Worm (Caenorhabditis elegans) whole organism, late embryonic: ENCODE measurements around the gene F17C11.13.

Experiments
- C08G9.2 ChIP-seq: sonication (generic microtip); optimal IDR thresholded peaks from 2 replicates; lab custom pipeline; 2016; ENCODE audit warnings: mild to moderate bottlenecking, missing genetic modification characterization, moderate library complexity, missing compliant biosample characterization
- F13H6.1 ChIP-seq: sonication (generic microtip); optimal IDR thresholded peaks from 2 replicates; lab custom pipeline; 2016; ENCODE audit warnings: missing genetic modification characterization, missing compliant biosample characterization
- K09A11.1 ChIP-seq: sonication (generic microtip); optimal IDR thresholded peaks from 2 replicates; lab custom pipeline; 2017; ENCODE audit warnings: antibody characterized with exemption, mild to moderate bottlenecking, missing genetic modification characterization, missing compliant biosample characterization; ENCODE audit not compliant: insufficient read depth
- Y22D7AL.16 ChIP-seq: sonication (generic microtip); optimal IDR thresholded peaks from 2 replicates; lab custom pipeline; 2016; ENCODE audit warnings: missing genetic modification characterization, missing compliant biosample characterization
- ahr-1 ChIP-seq: sonication (generic microtip); optimal IDR thresholded peaks from 2 replicates; lab custom pipeline; 2016; ENCODE audit warnings: missing genetic modification characterization, missing compliant biosample characterization
- ama-1 ChIP-seq: fragments of 150-350 bp; optimal IDR thresholded peaks from 2 replicates; lab custom pipeline; 2014
- ceh-19 ChIP-seq: fragments of 200-800 bp; sonication (Bioruptor generic); optimal IDR thresholded peaks from 2 replicates; lab custom pipeline; 2018; ENCODE audit warnings: mild to moderate bottlenecking, missing genetic modification characterization, missing compliant biosample characterization
- ceh-22 ChIP-seq: sonication (generic microtip); optimal IDR thresholded peaks from 2 replicates; lab custom pipeline; 2017; ENCODE audit warnings: missing biosample characterization, missing genetic modification characterization
- ceh-30 ChIP-seq: fragments of 150-350 bp; optimal IDR thresholded peaks from 2 replicates; lab custom pipeline; 2014; ENCODE audit warnings: missing biosample characterization, missing genetic modification characterization
- ceh-31 ChIP-seq: sonication (generic microtip); optimal IDR thresholded peaks from 2 replicates; lab custom pipeline; 2016; ENCODE audit warnings: missing genetic modification characterization, missing compliant biosample characterization
- ceh-34 ChIP-seq: sonication (generic microtip); optimal IDR thresholded peaks from 2 replicates; lab custom pipeline; 2016; ENCODE audit warnings: mild to moderate bottlenecking, missing genetic modification characterization, missing compliant biosample characterization
- ceh-48 ChIP-seq: sonication (generic microtip); optimal IDR thresholded peaks from 2 replicates; lab custom pipeline; 2016; ENCODE audit warnings: missing genetic modification characterization, inconsistent platforms, missing compliant biosample characterization
- ceh-6 ChIP-seq: fragments of 200-800 bp; sonication (Bioruptor generic); optimal IDR thresholded peaks from 2 replicates; lab custom pipeline; 2018; ENCODE audit warnings: mild to moderate bottlenecking, missing genetic modification characterization, missing compliant biosample characterization
- che-1 ChIP-seq: sonication (generic microtip); optimal IDR thresholded peaks from 2 replicates; lab custom pipeline; 2016; ENCODE audit warnings: mild to moderate bottlenecking, missing genetic modification characterization, missing compliant biosample characterization
- ets-4 ChIP-seq: sonication (generic microtip); optimal IDR thresholded peaks from 2 replicates; lab custom pipeline; 2016; ENCODE audit warnings: missing genetic modification characterization, missing compliant biosample characterization
- fax-1 ChIP-seq: sonication (generic microtip); optimal IDR thresholded peaks from 2 replicates; lab custom pipeline; 2016; ENCODE audit warnings: missing genotype, missing genetic modification characterization, missing compliant biosample characterization
- fkh-10 ChIP-seq: fragments of 150-350 bp; optimal IDR thresholded peaks from 2 replicates; lab custom pipeline; 2014; ENCODE audit warnings: missing biosample characterization, missing genetic modification reagents, missing genetic modification characterization
- gmeb-2 ChIP-seq: sonication (generic microtip); optimal IDR thresholded peaks from 2 replicates; lab custom pipeline; 2016; ENCODE audit warnings: missing genetic modification characterization, inconsistent platforms, missing compliant biosample characterization
- hlh-13 ChIP-seq: fragments of 200-800 bp; sonication (Bioruptor generic); optimal IDR thresholded peaks from 2 replicates; lab custom pipeline; 2018; ENCODE audit warnings: mild to moderate bottlenecking, missing genetic modification characterization, missing compliant biosample characterization
- hlh-15 ChIP-seq: sonication (generic microtip); optimal IDR thresholded peaks from 2 replicates; lab custom pipeline; 2016; ENCODE audit warnings: missing genetic modification characterization, missing compliant biosample characterization
- hlh-30 ChIP-seq: sonication (generic microtip); optimal IDR thresholded peaks from 2 replicates; lab custom pipeline; 2017; ENCODE audit warnings: antibody characterized with exemption, missing genetic modification characterization, missing compliant biosample characterization; ENCODE audit not compliant: insufficient read depth
- hlh-6 ChIP-seq: sonication (generic microtip); optimal IDR thresholded peaks from 2 replicates; lab custom pipeline; 2016; ENCODE audit warnings: missing genotype, missing genetic modification characterization, missing compliant biosample characterization
- hlh-8 ChIP-seq: sonication (generic microtip); optimal IDR thresholded peaks from 2 replicates; lab custom pipeline; 2016; ENCODE audit warnings: missing genotype, missing genetic modification characterization, missing compliant biosample characterization
- nfya-1 ChIP-seq: sonication (generic microtip); optimal IDR thresholded peaks from 2 replicates; lab custom pipeline; 2017; ENCODE audit warnings: missing genetic modification characterization, mild to moderate bottlenecking, missing compliant biosample characterization, antibody characterized with exemption, moderate library complexity
- npax-4 ChIP-seq: sonication (generic microtip); optimal IDR thresholded peaks from 2 replicates; lab custom pipeline; 2016; ENCODE audit warnings: missing genetic modification characterization, missing compliant biosample characterization
- odd-2 ChIP-seq: sonication (generic microtip); optimal IDR thresholded peaks from 2 replicates; lab custom pipeline; 2017; ENCODE audit warnings: antibody characterized with exemption, mild to moderate bottlenecking, missing genetic modification characterization, missing compliant biosample characterization
- pag-3 ChIP-seq: sonication (generic microtip); optimal IDR thresholded peaks from 2 replicates; lab custom pipeline; 2016; ENCODE audit warnings: missing compliant biosample characterization, missing genetic modification characterization, borderline replicate concordance
- pax-1 ChIP-seq: fragments of 150-350 bp; optimal IDR thresholded peaks from 2 replicates; lab custom pipeline; 2014; ENCODE audit warnings: missing biosample characterization, missing genetic modification characterization
- pha-4 ChIP-seq: fragments of 150-350 bp; optimal IDR thresholded peaks from 2 replicates; lab custom pipeline; 2018; ENCODE audit warnings: missing biosample characterization, missing genetic modification reagents, missing genetic modification characterization
- ref-2 ChIP-seq: sonication (generic microtip); optimal IDR thresholded peaks from 2 replicates; lab custom pipeline; 2016; ENCODE audit warnings: missing genetic modification characterization, missing compliant biosample characterization
- rnt-1 ChIP-seq: sonication (generic microtip); optimal IDR thresholded peaks from 2 replicates; lab custom pipeline; 2016; ENCODE audit warnings: missing genetic modification characterization, missing compliant biosample characterization
- sox-2 ChIP-seq: fragments of 200-800 bp; sonication (Bioruptor generic); IDR thresholded peaks from 2 replicates; pipeline ENCODE4 v1.3.6; 2022; ENCODE audit warnings: missing genetic modification reagents, missing genetic modification characterization, missing compliant biosample characterization
- sox-4 ChIP-seq: sonication (generic microtip); optimal IDR thresholded peaks from 2 replicates; lab custom pipeline; 2017; ENCODE audit warnings: mild to moderate bottlenecking, missing genetic modification characterization, inconsistent platforms, missing compliant biosample characterization
- syd-9 ChIP-seq: sonication (generic microtip); optimal IDR thresholded peaks from 2 replicates; lab custom pipeline; 2016; ENCODE audit warnings: mild to moderate bottlenecking, missing genetic modification characterization, moderate library complexity, missing compliant biosample characterization
- tbx-2 ChIP-seq: sonication (generic microtip); optimal IDR thresholded peaks from 2 replicates; lab custom pipeline; 2016; ENCODE audit warnings: missing genetic modification characterization, missing compliant biosample characterization
- tbx-7 ChIP-seq: sonication (generic microtip); optimal IDR thresholded peaks from 2 replicates; lab custom pipeline; 2016; ENCODE audit warnings: missing genotype, missing genetic modification characterization, missing compliant biosample characterization
- ttx-3 ChIP-seq: sonication (generic microtip); optimal IDR thresholded peaks from 2 replicates; lab custom pipeline; 2016; ENCODE audit warnings: missing genetic modification reagents, missing genetic modification characterization, missing compliant biosample characterization
- unc-42 ChIP-seq: sonication (generic microtip); optimal IDR thresholded peaks from 2 replicates; lab custom pipeline; 2016; ENCODE audit warnings: missing genotype, missing genetic modification characterization, missing compliant biosample characterization
- unc-86 ChIP-seq: sonication (generic microtip); optimal IDR thresholded peaks from 2 replicates; lab custom pipeline; 2016; ENCODE audit warnings: missing genetic modification characterization, missing compliant biosample characterization
- ztf-16 ChIP-seq: sonication (generic microtip); optimal IDR thresholded peaks from 2 replicates; lab custom pipeline; 2017; ENCODE audit warnings: missing genetic modification characterization, missing compliant biosample characterization

Gene F17C11.13

DNA sequence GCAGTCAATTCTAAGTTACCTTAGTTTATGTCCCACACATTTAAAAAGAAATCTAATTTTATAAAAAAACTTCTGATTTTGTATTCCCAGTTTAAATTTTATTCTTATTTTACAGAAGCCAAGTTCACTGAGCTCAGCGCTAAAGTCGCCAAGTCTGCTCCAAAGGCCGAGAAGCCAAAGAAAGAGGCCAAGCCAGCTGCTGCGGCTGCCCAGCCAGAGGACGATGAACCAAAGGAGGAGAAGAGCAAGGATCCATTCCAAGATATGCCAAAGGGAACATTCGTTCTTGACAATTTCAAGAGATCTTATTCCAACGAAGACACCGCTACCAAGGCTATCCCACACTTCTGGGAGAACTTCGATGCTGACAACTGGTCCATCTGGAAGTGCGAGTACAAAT, 11.2 kb downstream of the F17C11.13 start:
- TF ChIP-seq ref-2 (tag; lab: Kevin White, UChicago) (no peak), ceh-6 (no peak), ceh-34 (tag; lab: Kevin White, UChicago) (no peak), hlh-13 (GFP tag; lab: Kevin White, UChicago) (no peak), gmeb-2 (tag; lab: Kevin White, UChicago) (no peak), ttx-3 (no peak), unc-86 (tag; lab: Kevin White, UChicago) (no peak), ets-4 (no peak), pax-1 (tag; lab: Kevin White, UChicago) (no peak), pha-4 (tag; lab: Kevin White, UChicago) (no peak), ceh-22 (tag; lab: Kevin White, UChicago) (no peak), nfya-1 (tag; lab: Kevin White, UChicago) (no peak), C08G9.2 (no peak), hlh-15 (tag; lab: Kevin White, UChicago) (no peak), ceh-30 (tag; lab: Kevin White, UChicago) (no peak), ahr-1 (tag; lab: Kevin White, UChicago) (no peak), fax-1 (tag; lab: Kevin White, UChicago) (no peak)

DNA sequence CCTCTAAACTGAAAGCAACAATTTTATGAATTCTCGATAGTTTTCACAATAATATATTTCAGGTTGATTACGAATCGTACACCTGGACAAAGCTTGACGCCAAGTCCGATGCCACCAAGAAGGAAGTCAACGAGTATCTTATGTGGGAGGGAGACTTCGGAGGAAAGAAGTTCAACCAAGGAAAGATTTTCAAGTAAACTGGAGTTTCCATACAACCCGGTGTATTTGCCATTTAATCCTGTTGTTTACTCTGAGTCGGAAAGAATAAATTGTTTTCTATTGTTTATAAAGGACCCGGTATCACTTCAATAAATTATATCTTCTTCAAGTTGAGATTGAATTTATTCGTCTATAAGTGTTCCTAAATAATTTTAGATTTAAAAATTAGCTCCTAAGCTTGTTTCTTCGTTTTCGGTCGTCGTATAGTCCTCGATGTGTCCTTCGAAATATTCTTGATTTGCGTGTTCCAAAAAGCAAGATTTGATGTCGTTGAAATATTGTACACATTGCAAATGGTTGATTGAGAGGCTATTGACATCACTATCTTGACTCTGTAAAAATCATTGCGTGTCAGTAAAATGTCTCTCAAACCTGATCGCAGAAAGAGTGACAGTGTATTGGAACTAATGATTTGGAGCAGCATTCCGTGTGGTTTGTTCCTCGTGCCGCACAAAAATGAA, 12.0 kb downstream of the F17C11.13 start:
- TF ChIP-seq tbx-2 (tag; lab: Kevin White, UChicago): no peak

DNA sequence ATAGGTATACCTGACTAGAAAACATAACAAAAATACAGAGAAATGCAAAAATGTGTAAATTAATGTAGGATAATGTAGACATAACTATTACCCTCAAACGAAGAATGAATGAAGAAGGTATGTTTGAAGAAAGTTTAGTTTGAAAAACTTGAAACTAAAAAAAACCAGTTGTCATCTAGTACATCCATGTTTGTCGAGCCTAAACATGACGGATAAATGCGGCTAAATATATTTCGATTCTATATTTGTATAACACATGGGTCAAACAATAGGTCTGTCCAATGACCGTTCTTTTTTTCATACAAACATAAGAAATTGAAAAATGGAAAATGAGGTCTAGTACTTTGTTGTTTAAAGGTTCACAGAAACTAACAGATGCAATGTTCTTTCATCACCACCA, 14.3 kb downstream of the F17C11.13 start, which contains the start of gene F17C11.22:
F17C11.22 (minus strand) TSS at position 101 of the 400 bp plus-strand sequence.
- TF ChIP-seq ceh-48 (tag; lab: Kevin White, UChicago) (no peak), K09A11.1 (tag; lab: Kevin White, UChicago) (no peak), fkh-10 (GFP tag; lab: Kevin White, UChicago) (no peak), Y22D7AL.16 (tag; lab: Kevin White, UChicago) (no peak), sox-2 (no peak), hlh-6 (no peak), ref-2 (tag; lab: Kevin White, UChicago) (no peak), hlh-13 (GFP tag; lab: Kevin White, UChicago) (no peak), ceh-31 (tag; lab: Kevin White, UChicago) (no peak), gmeb-2 (tag; lab: Kevin White, UChicago) (no peak), unc-42 (tag; lab: Kevin White, UChicago) (no peak), rnt-1 (tag; lab: Kevin White, UChicago) (no peak), hlh-30 (tag; lab: Kevin White, UChicago) (no peak)

DNA sequence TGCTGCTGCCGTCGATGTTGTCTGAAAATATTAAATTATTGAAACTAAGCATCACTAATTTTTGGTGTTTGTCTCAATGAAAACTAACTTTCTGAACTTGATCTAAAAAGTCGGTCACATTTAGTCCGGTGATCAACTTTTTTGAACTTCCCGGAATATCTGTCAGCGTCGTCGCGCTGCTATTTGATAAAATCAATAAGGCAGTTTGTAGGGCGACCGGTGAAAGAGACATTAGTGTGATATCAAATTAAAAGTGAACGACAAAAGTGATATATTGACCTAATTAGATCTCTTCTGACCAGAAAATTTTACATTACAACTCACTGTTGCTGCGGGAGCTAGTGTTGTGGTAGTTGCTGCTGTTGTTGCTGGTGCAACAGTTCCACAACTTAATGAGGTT, 15.2 kb downstream of the F17C11.13 start:
- no peak for TF ChIP-seq ceh-31 (tag; lab: Kevin White, UChicago)
- TF ChIP-seq K09A11.1 (tag; lab: Kevin White, UChicago): no peak
- TF ChIP-seq odd-2: no peak
- TF ChIP-seq che-1 (tag; lab: Kevin White, UChicago): no peak
- TF ChIP-seq ztf-16 (tag; lab: Kevin White, UChicago): no peak
- TF ChIP-seq C08G9.2: no peak
- TF ChIP-seq pag-3 (tag; lab: Kevin White, UChicago): no peak
- no peak for TF ChIP-seq tbx-7 (tag; lab: Kevin White, UChicago)
- no peak for TF ChIP-seq F13H6.1
- TF ChIP-seq ceh-19: no peak
- no peak for TF ChIP-seq fkh-10 (GFP tag; lab: Kevin White, UChicago)
- no peak for TF ChIP-seq ama-1 (lab: Kevin White, UChicago)
- no peak for TF ChIP-seq npax-4 (tag; lab: Kevin White, UChicago)
- no peak for TF ChIP-seq hlh-8
- no peak for TF ChIP-seq tbx-2 (tag; lab: Kevin White, UChicago)
- TF ChIP-seq ceh-30 (tag; lab: Kevin White, UChicago): no peak
- TF ChIP-seq syd-9: no peak
- no peak for TF ChIP-seq ahr-1 (tag; lab: Kevin White, UChicago)
- no peak for TF ChIP-seq sox-4
- no peak for TF ChIP-seq fax-1 (tag; lab: Kevin White, UChicago)
